Fruit fly (Drosophila melanogaster) whole organism, adult: ENCODE data around the gene Ir94d.

ENCODE experiments used
- CG11617 ChIP-seq: fragments of 200-800 bp; sonication (Bioruptor generic); optimal IDR thresholded peaks from 2 replicates; lab custom pipeline; 2017; ENCODE audit warnings: mild to moderate bottlenecking, missing biosample characterization, missing genetic modification reagents, missing genetic modification characterization
- CG12768 ChIP-seq: fragments of 200-800 bp; sonication (Bioruptor generic); optimal IDR thresholded peaks from 2 replicates; lab custom pipeline; 2017; ENCODE audit warnings: missing biosample characterization, missing genetic modification characterization, mild to moderate bottlenecking, moderate library complexity, missing genetic modification reagents
- CG14711 ChIP-seq: fragments of 200-800 bp; sonication (Bioruptor generic); optimal IDR thresholded peaks from 2 replicates; lab custom pipeline; 2018; ENCODE audit warnings: missing biosample characterization, mild to moderate bottlenecking, missing genetic modification characterization, moderate library complexity
- CG1620 ChIP-seq: fragments of 200-800 bp; sonication (Bioruptor generic); optimal IDR thresholded peaks from 2 replicates; lab custom pipeline; 2016; ENCODE audit warnings: missing biosample characterization, missing genetic modification characterization
- CG33017 ChIP-seq: fragments of 200-800 bp; sonication (Bioruptor generic); optimal IDR thresholded peaks from 2 replicates; lab custom pipeline; 2018; ENCODE audit warnings: missing biosample characterization, mild to moderate bottlenecking, missing genetic modification characterization, moderate library complexity
- CG5204 ChIP-seq: fragments of 200-800 bp; sonication (Bioruptor generic); optimal IDR thresholded peaks from 2 replicates; lab custom pipeline; 2016; ENCODE audit warnings: missing biosample characterization, missing genetic modification characterization
- CG7045 ChIP-seq: fragments of 200-800 bp; sonication (Bioruptor generic); optimal IDR thresholded peaks from 2 replicates; lab custom pipeline; 2017; ENCODE audit warnings: missing biosample characterization, mild to moderate bottlenecking, missing genetic modification characterization
- CG7101 ChIP-seq: fragments of 200-800 bp; sonication (Bioruptor generic); optimal IDR thresholded peaks from 2 replicates; lab custom pipeline; 2018; ENCODE audit warnings: missing biosample characterization, mild to moderate bottlenecking, missing genetic modification characterization, moderate library complexity
- Clk ChIP-seq: fragments of 200-800 bp; sonication (Bioruptor generic); optimal IDR thresholded peaks from 2 replicates; lab custom pipeline; 2017; ENCODE audit warnings: missing biosample characterization, missing genetic modification characterization
- Crg-1 ChIP-seq: fragments of 200-800 bp; sonication (Bioruptor generic); optimal IDR thresholded peaks from 2 replicates; lab custom pipeline; 2016; ENCODE audit warnings: missing biosample characterization, missing genetic modification characterization
- Hr96 ChIP-seq: fragments of 200-800 bp; sonication (Bioruptor generic); optimal IDR thresholded peaks from 2 replicates; lab custom pipeline; 2016; ENCODE audit warnings: missing biosample characterization, missing genetic modification characterization
- Mnt ChIP-seq: fragments of 200-800 bp; sonication (Bioruptor generic); optimal IDR thresholded peaks from 2 replicates; lab custom pipeline; 2016; ENCODE audit warnings: missing biosample characterization, mild to moderate bottlenecking, missing genetic modification characterization
- bab1 ChIP-seq: fragments of 200-800 bp; sonication (Bioruptor generic); optimal IDR thresholded peaks from 3 replicates; lab custom pipeline; 2019; ENCODE audit warnings: missing biosample characterization, mild to moderate bottlenecking, missing genetic modification characterization, moderate library complexity
- cic ChIP-seq: fragments of 200-800 bp; sonication (Bioruptor generic); optimal IDR thresholded peaks from 2 replicates; lab custom pipeline; 2017; ENCODE audit warnings: missing biosample characterization, mild to moderate bottlenecking, missing genetic modification characterization, moderate library complexity
- cnc ChIP-seq, 2 experiments: fragments of >200 bp; optimal IDR thresholded peaks; 2 replicates each; lab custom pipeline; 2017
- kay ChIP-seq: fragments of 200-800 bp; sonication (Bioruptor generic); peaks from one replicate; lab custom pipeline; 2016; ENCODE audit warnings: missing biosample characterization, missing genetic modification characterization, borderline replicate concordance
- ovo ChIP-seq: fragments of 200-800 bp; sonication (Bioruptor generic); optimal IDR thresholded peaks from 2 replicates; lab custom pipeline; 2016; ENCODE audit warnings: missing biosample characterization, missing genetic modification characterization
- pad ChIP-seq: fragments of 200-800 bp; sonication (Bioruptor generic); optimal IDR thresholded peaks from 3 replicates; lab custom pipeline; 2017; ENCODE audit warnings: missing biosample characterization, missing genetic modification characterization, mild to moderate bottlenecking, moderate library complexity, missing genetic modification reagents
- tj ChIP-seq: fragments of 200-800 bp; sonication (Bioruptor generic); optimal IDR thresholded peaks from 3 replicates; lab custom pipeline; 2017; ENCODE audit warnings: missing biosample characterization, mild to moderate bottlenecking, missing genetic modification characterization, moderate library complexity
- toe ChIP-seq: fragments of 200-800 bp; sonication (Bioruptor generic); optimal IDR thresholded peaks from 2 replicates; lab custom pipeline; 2016; ENCODE audit warnings: missing biosample characterization, missing genetic modification characterization

Ir94d gene

DNA sequence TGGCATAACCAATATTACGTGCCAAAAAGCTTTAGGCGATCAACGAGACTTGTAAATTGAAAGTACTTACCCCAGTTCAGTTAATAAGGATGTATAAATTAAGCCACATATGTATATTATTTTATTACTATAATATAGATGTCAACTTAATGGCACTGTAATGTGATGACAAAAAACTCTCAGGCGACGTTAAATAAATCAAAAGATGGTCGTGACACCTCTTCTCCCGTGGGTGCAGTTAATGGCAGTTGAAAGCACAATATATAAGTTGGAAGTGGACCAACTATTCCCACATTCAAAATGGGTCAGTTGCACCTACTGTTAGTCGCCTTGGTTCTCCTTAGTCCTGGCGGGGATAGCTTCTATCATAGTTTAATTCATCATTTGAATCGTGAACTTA lies at the start of gene Ir94d:
TSS of gene Ir94d (plus strand) at position 301 of the 400 bp plus-strand sequence.
- TF ChIP-seq Hr96 (GFP tag; lab: Kevin White, UChicago) (no peak), CG11617 (GFP tag; lab: Kevin White, UChicago) (no peak), cnc (optimal IDR thresholded peaks at IDR 0.05; lab: Kevin White, UChicago) (no peak), toe (GFP tag; lab: Kevin White, UChicago) (no peak), CG5204 (no peak), bab1 (no peak), ovo (no peak)

DNA sequence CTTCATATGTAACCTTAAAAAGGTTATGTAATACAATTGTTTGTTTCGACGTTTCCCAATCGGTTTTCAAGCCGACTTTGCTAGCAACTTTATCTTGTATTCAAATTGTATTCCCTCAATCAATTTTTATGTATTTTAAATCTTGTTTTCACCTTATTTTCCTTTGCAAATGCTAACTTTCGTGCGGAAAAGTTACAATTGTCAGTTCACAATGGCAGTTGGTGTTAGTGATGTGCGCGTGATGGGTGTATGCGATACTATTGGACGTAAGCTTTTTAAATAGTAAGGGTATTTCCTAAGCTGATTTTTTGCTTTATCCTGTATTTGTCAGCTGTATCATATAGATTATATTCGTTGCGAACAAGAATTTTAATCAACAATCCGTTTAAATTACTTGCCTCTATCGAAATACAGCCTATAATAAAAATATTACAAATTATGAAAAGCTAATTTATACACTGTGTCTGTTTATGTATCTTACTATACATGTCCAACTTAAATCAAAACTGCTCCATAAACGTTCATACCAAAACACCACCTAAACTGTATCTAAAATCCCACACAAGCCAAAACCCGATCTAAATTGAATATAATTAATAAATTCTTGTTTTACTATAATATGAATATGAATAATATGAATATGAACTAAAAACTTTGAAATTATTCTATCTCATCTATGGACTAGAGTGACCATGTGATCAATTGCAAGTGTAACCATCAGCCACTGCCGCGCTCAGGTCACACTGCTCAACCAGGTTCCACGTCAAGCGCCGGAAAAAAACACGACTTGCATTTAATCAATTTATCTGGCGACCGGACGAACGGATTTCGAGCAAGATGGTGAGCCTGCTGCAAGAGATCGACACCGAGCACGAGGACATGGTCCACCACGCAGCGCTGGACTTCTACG lies 46.5 kb upstream of the Ir94d start, which contains the start of the genes ATPsynCF6 and Sec13:
TSS of gene ATPsynCF6 (minus strand) at position 236 of the 910 bp plus-strand sequence.
TSS of gene Sec13 (plus strand) at position 450 of the 910 bp plus-strand sequence.
- no peak for TF ChIP-seq CG5204
- peak; percentile 49 for TF ChIP-seq CG12768
- TF ChIP-seq Mnt (GFP tag; lab: Kevin White, UChicago), result peak; percentile 13
- peak; percentile 51 for TF ChIP-seq bab1
- TF ChIP-seq Hr96 (GFP tag; lab: Kevin White, UChicago), result peak; percentile 53
- TF ChIP-seq CG7045 (GFP tag; lab: Kevin White, UChicago), result peak; percentile 60
- TF ChIP-seq CG33017, result peak; percentile 12
- peak; percentile 8 for TF ChIP-seq ovo
- TF ChIP-seq tj (GFP tag; lab: Kevin White, UChicago), result peak; percentile 14
- peak; percentile 29 for TF ChIP-seq CG7101 (tag; lab: Kevin White, UChicago)
- TF ChIP-seq CG11617 (GFP tag; lab: Kevin White, UChicago), result no peak
- peak; percentile 88 for TF ChIP-seq toe (GFP tag; lab: Kevin White, UChicago)
- peak; percentile 33 for TF ChIP-seq CG14711 (tag; lab: Kevin White, UChicago)
- peak; percentile 13 for TF ChIP-seq pad (GFP tag; lab: Kevin White, UChicago)
- no peak for TF ChIP-seq Crg-1 (GFP tag; lab: Kevin White, UChicago)

DNA sequence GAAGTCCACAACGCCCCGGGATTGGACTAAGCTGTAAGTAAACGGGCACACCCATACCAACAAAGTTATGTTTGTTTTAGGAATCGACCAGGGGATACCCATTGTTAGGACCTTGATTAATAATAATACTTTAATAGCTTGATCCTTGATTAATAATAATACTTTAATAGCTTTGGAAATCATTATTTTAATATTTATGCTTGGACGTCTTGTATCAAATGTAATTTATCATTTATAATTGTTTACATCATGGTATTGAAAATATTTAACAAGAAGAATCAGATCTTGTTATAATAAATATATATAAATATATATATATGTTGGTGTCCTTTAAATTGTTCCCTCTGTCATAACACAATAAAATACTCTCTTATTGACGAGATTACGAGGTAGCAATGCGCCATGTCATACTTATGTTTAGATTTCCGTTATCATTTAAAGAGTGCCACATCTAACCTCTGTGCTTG lies 45.7 kb upstream of the Ir94d start:
- TF ChIP-seq CG14711 (tag; lab: Kevin White, UChicago), result peak; percentile 78
- no peak for TF ChIP-seq tj (GFP tag; lab: Kevin White, UChicago)
- TF ChIP-seq CG11617 (GFP tag; lab: Kevin White, UChicago), result peak; percentile 65
- TF ChIP-seq Crg-1 (GFP tag; lab: Kevin White, UChicago), result no peak
- no peak for TF ChIP-seq Mnt (GFP tag; lab: Kevin White, UChicago)
- no peak for TF ChIP-seq ovo
- no peak for TF ChIP-seq CG1620 (GFP tag; lab: Kevin White, UChicago)
- no peak for TF ChIP-seq CG5204
- TF ChIP-seq pad (GFP tag; lab: Kevin White, UChicago), result no peak
- TF ChIP-seq Clk (GFP tag; lab: Kevin White, UChicago), result no peak
- TF ChIP-seq CG7101 (tag; lab: Kevin White, UChicago), result peak; percentile 76
- TF ChIP-seq CG12768, result peak; percentile 40
- TF ChIP-seq CG33017, result peak; percentile 81
- no peak for TF ChIP-seq cnc (optimal IDR thresholded peaks at IDR 0.05; lab: Kevin White, UChicago)
- peak; percentile 63 for TF ChIP-seq CG7045 (GFP tag; lab: Kevin White, UChicago)
- no peak for TF ChIP-seq Hr96 (GFP tag; lab: Kevin White, UChicago)
- no peak for TF ChIP-seq bab1
- no peak for TF ChIP-seq kay (GFP tag; lab: Kevin White, UChicago)
- TF ChIP-seq cic (GFP tag; lab: Kevin White, UChicago), result no peak
- TF ChIP-seq toe (GFP tag; lab: Kevin White, UChicago), result no peak

DNA sequence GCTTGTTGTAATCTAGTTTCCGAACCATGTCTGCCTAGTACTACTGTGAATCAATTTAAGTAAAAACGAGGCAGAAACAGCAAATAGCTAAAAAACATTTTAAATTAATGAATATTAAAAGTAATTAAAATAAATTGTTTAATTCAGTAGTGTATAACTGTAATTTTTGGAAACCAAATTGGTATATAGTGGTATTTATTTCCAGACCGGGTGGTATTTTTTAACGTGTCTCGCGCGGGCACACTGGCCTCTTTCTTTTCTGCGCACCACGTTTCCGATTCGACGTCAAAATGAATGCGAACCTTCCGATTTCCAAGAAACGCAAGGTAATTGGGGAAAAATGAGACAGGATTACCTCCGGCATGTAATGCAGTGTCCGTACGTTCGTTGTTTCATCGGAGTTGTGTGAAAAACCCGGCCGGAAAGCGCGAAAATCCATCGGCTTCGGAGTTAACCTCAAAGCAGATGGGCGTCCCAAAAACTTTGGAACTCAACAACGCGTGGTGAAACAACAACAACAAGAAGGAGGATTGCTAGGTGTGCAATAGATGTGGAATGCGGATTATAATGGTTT lies 44.0 kb upstream of the Ir94d start, which contains the start of gene RpS3:
TSS of gene RpS3 (plus strand) at position 248 of the 574 bp plus-strand sequence.
- peak; percentile 32 for TF ChIP-seq CG14711 (tag; lab: Kevin White, UChicago)
- TF ChIP-seq Crg-1 (GFP tag; lab: Kevin White, UChicago), result peak; percentile 42
- TF ChIP-seq cic (GFP tag; lab: Kevin White, UChicago), result no peak
- TF ChIP-seq tj (GFP tag; lab: Kevin White, UChicago), result peak; percentile 5
- TF ChIP-seq toe (GFP tag; lab: Kevin White, UChicago), result peak; percentile 12
- peak; percentile 32 for TF ChIP-seq CG11617 (GFP tag; lab: Kevin White, UChicago)
- peak; percentile 3 for TF ChIP-seq Hr96 (GFP tag; lab: Kevin White, UChicago)
- peak; percentile 72 for TF ChIP-seq CG12768
- peak; percentile 94 for TF ChIP-seq Mnt (GFP tag; lab: Kevin White, UChicago)
- peak; percentile 46 for TF ChIP-seq CG7101 (tag; lab: Kevin White, UChicago)
- TF ChIP-seq CG33017, result peak; percentile 6
- TF ChIP-seq CG7045 (GFP tag; lab: Kevin White, UChicago), result no peak
- TF ChIP-seq bab1, result peak; percentile 58
- no peak for TF ChIP-seq cnc (optimal IDR thresholded peaks at IDR 0.05; lab: Kevin White, UChicago)

DNA sequence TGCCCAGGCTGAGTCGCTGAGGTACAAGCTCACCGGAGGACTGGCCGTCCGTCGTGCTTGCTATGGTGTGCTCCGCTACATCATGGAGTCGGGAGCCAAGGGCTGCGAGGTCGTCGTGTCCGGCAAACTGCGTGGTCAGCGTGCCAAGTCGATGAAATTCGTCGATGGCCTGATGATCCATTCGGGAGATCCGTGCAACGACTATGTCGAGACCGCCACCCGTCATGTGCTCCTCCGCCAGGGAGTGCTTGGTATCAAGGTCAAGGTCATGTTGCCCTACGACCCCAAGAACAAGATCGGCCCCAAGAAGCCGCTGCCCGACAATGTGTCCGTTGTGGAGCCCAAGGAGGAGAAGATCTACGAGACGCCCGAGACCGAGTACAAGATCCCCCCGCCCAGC lies 43.2 kb upstream of the Ir94d start:
- TF ChIP-seq toe (GFP tag; lab: Kevin White, UChicago) (no peak), CG14711 (tag; lab: Kevin White, UChicago) (no peak)
